Fruit fly (Drosophila melanogaster): Measurements from ENCODE around the gene RpL30.

RpL30 gene

dm6 chr2L:19023972-19024743 is 15.1 kb upstream of the RpL30 start (continued):
- TF ChIP-seq CG10565 (GFP tag; optimal IDR thresholded peaks at IDR 0.05), result no peak
- no peak for TF ChIP-seq Tbp (GFP tag; optimal IDR thresholded peaks at IDR 0.05)
- TF ChIP-seq Hmx (GFP tag; optimal IDR thresholded peaks at IDR 0.05), result peak; percentile 9
- TF ChIP-seq CG8290 (GFP tag; optimal IDR thresholded peaks at IDR 0.05), result no peak
- peak in 1 of 2 experiments; percentile 22 for TF ChIP-seq CG8290 (tag; optimal IDR thresholded peaks at IDR 0.05)
- TF ChIP-seq CG14441 (GFP tag; IDR thresholded peaks at IDR 0.05), result no peak
- TF ChIP-seq CG14014 (GFP tag; IDR thresholded peaks at IDR 0.05), result peak; percentile 58; the same call in 1 of the 2 replicates
- TF ChIP-seq chif (GFP tag; optimal IDR thresholded peaks at IDR 0.05), result no peak
- TF ChIP-seq cas (GFP tag; IDR thresholded peaks at IDR 0.05), result no peak
- TF ChIP-seq CG10274 (GFP tag; optimal IDR thresholded peaks at IDR 0.05), result peak; percentile 9
- peak; percentile 67 for TF ChIP-seq B-H2 (GFP tag; optimal IDR thresholded peaks at IDR 0.05)
- TF ChIP-seq ab (GFP tag; optimal IDR thresholded peaks at IDR 0.05), result no peak
- peak; percentile 23 for TF ChIP-seq Camta (GFP tag; optimal IDR thresholded peaks at IDR 0.05)
- peak; percentile 72 for TF ChIP-seq CG12391 (tag; optimal IDR thresholded peaks at IDR 0.05)
- 0 out of 3 replicates have a peak, but pooled peaks have one; percentile 32 for TF ChIP-seq zfh1 (GFP tag; IDR thresholded peaks at IDR 0.05)
- TF ChIP-seq CG5180 (GFP tag; optimal IDR thresholded peaks at IDR 0.05), result peak; percentile 58
- TF ChIP-seq Lhr (GFP tag; optimal IDR thresholded peaks at IDR 0.05), result no peak
- TF ChIP-seq CG14710 (tag; optimal IDR thresholded peaks at IDR 0.05), result peak; percentile 41
- no peak for TF ChIP-seq CG4282 (GFP tag; optimal IDR thresholded peaks at IDR 0.05)
- TF ChIP-seq CG10147 (GFP tag; optimal IDR thresholded peaks at IDR 0.05), result peak; percentile 76
- peak; percentile 33 for TF ChIP-seq CG12104 (GFP tag; optimal IDR thresholded peaks at IDR 0.05)
- TF ChIP-seq Stat92E (GFP tag; optimal IDR thresholded peaks at IDR 0.05), result no peak
- TF ChIP-seq fd96Cb (tag; optimal IDR thresholded peaks at IDR 0.05), result peak; percentile 73
- TF ChIP-seq ken (GFP tag; IDR thresholded peaks at IDR 0.05), result no peak; the same call in 2 of the 3 replicates
- no peak for TF ChIP-seq CG34224 (GFP tag; IDR thresholded peaks at IDR 0.05; ENCODE audit: partially characterized antibody)
- TF ChIP-seq Sry-β (GFP tag; optimal IDR thresholded peaks at IDR 0.05), result no peak
- TF ChIP-seq CG15601 (tag; optimal IDR thresholded peaks at IDR 0.05), result peak; percentile 72
- peak; percentile 27 for TF ChIP-seq CG7928 (GFP tag; optimal IDR thresholded peaks at IDR 0.05)
- TF ChIP-seq salm (tag; optimal IDR thresholded peaks at IDR 0.05), result no peak
- TF ChIP-seq sima (GFP tag; optimal IDR thresholded peaks at IDR 0.05), result no peak
- TF ChIP-seq sqz (GFP tag; optimal IDR thresholded peaks at IDR 0.05), result peak; percentile 39
- TF ChIP-seq usp (GFP tag; optimal IDR thresholded peaks at IDR 0.05), result no peak
- TF ChIP-seq onecut (GFP tag; IDR thresholded peaks at IDR 0.05), result peak; percentile 55
- TF ChIP-seq klu (GFP tag; IDR thresholded peaks at IDR 0.05), result no peak
- peak; percentile 47; the same call in 1 of the 2 replicates for TF ChIP-seq wor (GFP tag; IDR thresholded peaks at IDR 0.05)
- no peak for TF ChIP-seq ems (GFP tag; optimal IDR thresholded peaks at IDR 0.05)
- TF ChIP-seq pnt (GFP tag; optimal IDR thresholded peaks at IDR 0.05), result no peak
- no peak for TF ChIP-seq vnd (GFP tag; IDR thresholded peaks at IDR 0.05; ENCODE audit: partially characterized antibody)
- TF ChIP-seq Dbx (GFP tag; IDR thresholded peaks at IDR 0.05), result peak; percentile 45; the same call in 1 of the 3 replicates
- no peak for TF ChIP-seq eve (GFP tag; optimal IDR thresholded peaks at IDR 0.05)
- no peak for TF ChIP-seq ap (GFP tag; IDR thresholded peaks at IDR 0.05)
- peak; percentile 70 for TF ChIP-seq scrt (GFP tag; optimal IDR thresholded peaks at IDR 0.05)
- TF ChIP-seq Sox102F (GFP tag; optimal IDR thresholded peaks at IDR 0.05), result peak; percentile 75
- TF ChIP-seq bbx (GFP tag; IDR thresholded peaks at IDR 0.05; ENCODE audit: partially characterized antibody), result no peak
- no peak for TF ChIP-seq CG7357 (GFP tag; IDR thresholded peaks at IDR 0.05)
- no peak for TF ChIP-seq Lpt (GFP tag; optimal IDR thresholded peaks at IDR 0.05)
- TF ChIP-seq CG10654 (GFP tag; optimal IDR thresholded peaks at IDR 0.05), result no peak
- no peak for TF ChIP-seq btn (GFP tag; optimal IDR thresholded peaks at IDR 0.05)
- peak; percentile 57 for TF ChIP-seq CG13775 (GFP tag; optimal IDR thresholded peaks at IDR 0.05)
- peak; percentile 41; the same call in 1 of the 2 replicates for TF ChIP-seq stc (GFP tag; IDR thresholded peaks at IDR 0.05)

All from whole organism, embryonic.